Worm (Caenorhabditis elegans) whole organism, L2 larva: Measurements from ENCODE around the gene Y38F2AL.12.

Source experiments
- aly-2 ChIP-seq: fragments of 150-350 bp; optimal IDR thresholded peaks from 2 replicates; lab custom pipeline; 2014; ENCODE audit warnings: missing biosample characterization, missing genetic modification characterization
- fos-1 ChIP-seq: fragments of 150-350 bp; optimal IDR thresholded peaks from 2 replicates; lab custom pipeline; 2014; ENCODE audit warnings: missing biosample characterization, missing genetic modification characterization
- nhr-237 ChIP-seq: fragments of 150-350 bp; optimal IDR thresholded peaks from 2 replicates; lab custom pipeline; 2014; ENCODE audit warnings: missing biosample characterization, missing genetic modification characterization

DNA sequence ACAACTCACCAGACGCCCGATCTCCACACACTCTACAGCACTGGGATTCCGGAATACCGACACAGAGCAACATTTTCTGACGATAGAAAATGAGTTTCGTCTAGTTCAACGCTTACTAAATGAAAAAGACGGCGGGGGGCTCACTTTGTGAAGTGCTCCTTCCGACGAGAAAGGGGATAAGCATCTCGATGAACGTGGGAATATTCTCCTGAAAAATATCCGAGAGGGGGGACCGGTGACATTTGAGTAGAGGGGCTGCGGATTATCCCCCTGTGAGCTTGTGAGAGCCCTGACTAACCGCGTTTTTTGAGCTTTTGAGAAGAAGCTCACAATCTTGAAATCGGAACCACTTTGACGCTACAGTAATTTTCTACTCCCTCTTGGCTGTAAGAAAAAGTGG lies 13.2 kb downstream of the Y38F2AL.12 start, which contains the start of gene nhr-236:
- TF ChIP-seq nhr-237 (no peak), aly-2 (no peak), fos-1 (tag; lab: Kevin White, UChicago) (no peak)
